Worm (Caenorhabditis elegans): ENCODE measurements around the gene ZK829.1.

ZK829.1 gene

DNA sequence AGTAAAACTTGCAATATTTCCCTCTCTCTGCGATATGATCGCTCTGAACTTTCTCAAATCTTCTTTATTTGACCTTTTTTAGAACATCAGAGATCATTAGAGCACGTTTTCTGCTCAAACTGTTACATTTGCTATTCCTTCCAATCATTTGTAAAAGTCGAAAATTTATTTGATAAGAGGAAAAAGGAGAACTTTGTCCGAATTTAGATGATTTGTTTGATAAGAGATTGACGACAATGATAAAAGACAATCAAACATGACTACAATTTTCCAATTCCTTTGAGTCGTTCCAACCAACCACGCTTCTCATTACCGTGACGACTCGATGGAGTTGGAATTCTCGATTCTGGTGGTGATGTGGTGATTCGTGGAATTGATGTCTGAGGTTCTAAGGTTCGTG lies 24.3 kb downstream of the ZK829.1 start:
- TF ChIP-seq nhr-80 (tag; optimal IDR thresholded peaks at IDR 0.05) = peak; percentile 61
- no peak for TF ChIP-seq pbrm-1 (GFP tag; IDR thresholded peaks at IDR 0.05)

DNA sequence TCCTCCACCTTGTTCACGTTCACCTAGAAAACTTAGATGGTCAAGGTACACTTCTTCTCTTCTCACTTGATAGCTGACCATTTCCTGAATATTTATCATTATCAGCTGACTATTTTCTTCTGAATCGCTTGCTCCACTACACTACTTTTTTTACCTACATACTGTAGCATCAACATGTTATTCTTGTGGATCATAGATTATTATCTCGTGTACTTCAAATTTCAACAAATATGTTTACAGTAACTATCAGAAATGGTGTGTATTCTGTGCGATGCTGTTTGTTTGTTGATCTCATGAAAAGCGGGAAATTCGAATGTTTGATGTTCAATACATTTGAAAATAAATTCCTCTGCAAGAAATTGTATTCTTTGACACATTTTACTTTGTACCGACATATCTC lies 25.3 kb downstream of the ZK829.1 start, which contains the start of gene ZK822.10:
ZK822.10 (plus strand) TSS at position 231 of the 400 bp plus-strand sequence.
- peak; percentile 48 for TF ChIP-seq unc-62 (GFP tag; optimal IDR thresholded peaks at IDR 0.05)
- TF ChIP-seq Y53G8AR.9 (GFP tag; conservative IDR thresholded peaks at IDR 0.05) = no peak
- TF ChIP-seq nhr-80 (tag; optimal IDR thresholded peaks at IDR 0.05) = peak; percentile 74
- no peak for TF ChIP-seq hlh-26 (GFP tag; conservative IDR thresholded peaks at IDR 0.05)
- TF ChIP-seq cebp-1 (GFP tag; IDR thresholded peaks at IDR 0.05) = no peak
- peak; percentile 6 for TF ChIP-seq cebp-1 (tag; optimal IDR thresholded peaks at IDR 0.05)

DNA sequence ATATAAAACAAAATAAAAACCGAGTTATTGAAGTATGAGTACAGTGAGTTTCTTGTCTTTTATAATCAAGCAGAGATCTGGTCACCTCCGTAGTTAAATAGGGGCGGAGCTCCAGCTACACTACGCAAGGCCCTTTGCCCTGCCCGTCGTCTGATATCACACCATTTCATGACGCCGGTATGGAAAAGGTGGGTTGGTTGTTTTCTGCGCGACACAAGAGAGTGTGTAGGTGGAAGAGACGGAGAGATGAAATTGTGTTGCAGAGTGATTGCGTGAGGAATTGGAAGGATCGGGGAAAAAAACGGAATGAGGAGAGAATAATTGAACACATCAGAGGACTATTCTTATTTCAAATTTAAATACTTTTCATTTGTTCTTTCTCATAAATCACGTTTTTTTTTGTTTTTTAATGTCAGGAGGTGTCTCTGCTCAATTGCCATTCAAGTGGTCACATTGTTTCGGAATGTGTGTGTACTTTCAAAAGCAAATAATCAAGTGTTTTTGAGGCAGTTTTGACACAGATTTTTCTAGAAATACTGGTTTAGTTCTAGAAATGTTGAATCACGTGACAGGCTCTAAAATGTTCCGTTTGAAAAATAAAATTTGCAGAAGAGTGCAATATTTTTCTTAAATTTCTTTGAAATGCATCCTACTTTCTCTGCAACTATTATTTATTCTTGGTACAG lies 26.3 kb downstream of the ZK829.1 start, which contains the start of gene ZK822.9:
ZK822.9 (plus strand) TSS at position 180 of the 686 bp plus-strand sequence.
- TF ChIP-seq Y53G8AR.9 (GFP tag; conservative IDR thresholded peaks at IDR 0.05) = 0 out of 2 replicates have a peak, but pooled peaks have one; percentile 17
- peak; percentile 16 for TF ChIP-seq snpc-3.4 (tag; optimal IDR thresholded peaks at IDR 0.05)
- TF ChIP-seq dpl-1 (GFP tag; optimal IDR thresholded peaks at IDR 0.05) = no peak
- no peak for TF ChIP-seq mel-28 (tag; optimal IDR thresholded peaks at IDR 0.05; ENCODE audit: borderline replicate concordance)
- no peak for TF ChIP-seq hrde-1 (tag; optimal IDR thresholded peaks at IDR 0.05; ENCODE audit: borderline replicate concordance)
- TF ChIP-seq F23B12.7 (tag; optimal IDR thresholded peaks at IDR 0.05; ENCODE audit: insufficient read depth) = no peak
- 0 out of 2 replicates have a peak, but pooled peaks have one; percentile 8 for TF ChIP-seq egl-44 (GFP tag; IDR thresholded peaks at IDR 0.05)
- TF ChIP-seq ztf-22 (GFP tag; optimal IDR thresholded peaks at IDR 0.05) = no peak
- no peak for TF ChIP-seq madf-6 (GFP tag; IDR thresholded peaks at IDR 0.05)
- TF ChIP-seq rpc-1 (optimal IDR thresholded peaks at IDR 0.05) = no peak
- TF ChIP-seq rpc-1 (tag; optimal IDR thresholded peaks at IDR 0.05) = no peak
- TF ChIP-seq mcd-1 (GFP tag; IDR thresholded peaks at IDR 0.05) = no peak
- TF ChIP-seq hsf-1 (GFP tag; IDR thresholded peaks at IDR 0.05) = peak; percentile 79
- no peak for TF ChIP-seq zim-3 (tag; optimal IDR thresholded peaks at IDR 0.05)
- peak; percentile 35 for TF ChIP-seq ceh-27 (GFP tag; optimal IDR thresholded peaks at IDR 0.05)
- no peak for TF ChIP-seq lir-1 (GFP tag; conservative IDR thresholded peaks at IDR 0.05)
- TF ChIP-seq hmg-1.2 (GFP tag; IDR thresholded peaks at IDR 0.05) = peak; percentile 63
- TF ChIP-seq snpc-4 (GFP tag; optimal IDR thresholded peaks at IDR 0.05) = no peak
- TF ChIP-seq snpc-4 (tag; optimal IDR thresholded peaks at IDR 0.05) = peak in 1 of 4 experiments; percentile 6
- TF ChIP-seq unc-62 (GFP tag; optimal IDR thresholded peaks at IDR 0.05) = peak; percentile 9
- TF ChIP-seq attf-5 (GFP tag; optimal IDR thresholded peaks at IDR 0.05) = no peak
- TF ChIP-seq nhr-80 (tag; optimal IDR thresholded peaks at IDR 0.05) = peak; percentile 65

DNA sequence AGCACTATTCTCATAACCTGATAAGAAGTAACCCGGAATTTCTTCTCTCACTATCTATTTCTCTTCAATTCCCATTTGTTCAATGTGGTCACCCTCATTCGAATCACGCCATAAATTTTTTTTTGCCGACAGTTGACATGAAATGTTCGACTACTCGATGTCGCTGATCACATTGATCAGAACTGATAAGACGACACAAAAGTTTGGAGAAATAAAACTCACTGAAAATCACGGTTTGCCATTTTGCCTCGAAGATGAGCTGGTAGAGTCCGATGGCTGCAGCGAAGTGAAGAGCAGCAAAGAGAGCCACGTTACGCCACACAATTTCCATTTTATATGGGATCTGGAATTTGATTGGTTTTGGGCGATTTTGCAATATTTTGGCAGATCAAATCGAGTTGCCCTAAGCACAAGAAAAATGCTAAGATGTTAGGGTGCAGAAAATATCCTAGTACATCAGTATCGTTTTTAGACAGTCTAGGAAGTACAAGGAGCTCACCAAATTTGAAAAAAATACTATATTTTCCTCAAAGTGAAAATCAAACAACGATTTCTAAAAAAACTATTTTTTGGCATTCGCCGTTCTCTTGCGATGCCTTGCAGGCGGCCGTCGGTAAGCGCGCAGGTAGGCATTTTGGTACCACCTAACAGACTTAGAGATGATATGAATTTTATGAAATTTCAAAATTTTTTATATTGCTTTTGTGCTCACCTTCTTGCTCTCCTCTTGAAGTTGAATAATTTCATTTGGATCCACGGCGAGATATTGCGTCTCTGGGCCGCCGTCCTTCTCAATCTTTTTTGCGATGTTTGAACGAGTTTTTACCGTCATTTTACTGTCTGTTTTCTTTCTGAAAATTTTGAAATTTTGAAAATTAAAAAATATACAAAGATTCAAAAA lies 27.1 kb downstream of the ZK829.1 start, which contains the start of gene fat-6:
fat-6 (minus strand) TSS at position 851 of the 901 bp plus-strand sequence.
- TF ChIP-seq pbrm-1 (GFP tag; IDR thresholded peaks at IDR 0.05) (peak; percentile 44; the same call in 1 of the 2 replicates), nfya-2 (GFP tag; IDR thresholded peaks at IDR 0.05) (no peak), B0336.3 (GFP tag; IDR thresholded peaks at IDR 0.05) (peak; percentile 33; the same call in 1 of the 2 replicates), cebp-1 (GFP tag; IDR thresholded peaks at IDR 0.05) (no peak), cebp-1 (tag; optimal IDR thresholded peaks at IDR 0.05) (peak; percentile 20), repo-1 (tag; optimal IDR thresholded peaks at IDR 0.05) (peak; percentile 75), F22D6.2 (tag; optimal IDR thresholded peaks at IDR 0.05) (no peak), mxl-1 (tag; optimal IDR thresholded peaks at IDR 0.05) (no peak), Y53G8AR.9 (GFP tag; conservative IDR thresholded peaks at IDR 0.05) (peak; percentile 58; the same call in 1 of the 2 replicates), F33H1.4 (GFP tag; IDR thresholded peaks at IDR 0.05) (peak; percentile 8; the same call in 1 of the 2 replicates), nhr-80 (tag; optimal IDR thresholded peaks at IDR 0.05) (peak; percentile 43), ekl-4 (GFP tag; IDR thresholded peaks at IDR 0.05) (0 out of 2 replicates have a peak, but pooled peaks have one; percentile 30), snpc-1.3 (tag; optimal IDR thresholded peaks at IDR 0.05; ENCODE audit: insufficient read depth) (no peak), mes-4 (tag; optimal IDR thresholded peaks at IDR 0.05) (no peak), atf-7 (tag; optimal IDR thresholded peaks at IDR 0.05) (peak; percentile 8), dox-1 (GFP tag; IDR thresholded peaks at IDR 0.05) (0 out of 2 replicates have a peak, but pooled peaks have one; percentile 14), lir-1 (GFP tag; conservative IDR thresholded peaks at IDR 0.05) (no peak), mcd-1 (GFP tag; IDR thresholded peaks at IDR 0.05) (peak; percentile 11; the same call in 1 of the 2 replicates), C06A6.2 (GFP tag; conservative IDR thresholded peaks at IDR 0.05) (no peak), madf-6 (GFP tag; IDR thresholded peaks at IDR 0.05) (0 out of 2 replicates have a peak, but pooled peaks have one; percentile 11), madf-3 (GFP tag; IDR thresholded peaks at IDR 0.05) (0 out of 2 replicates have a peak, but pooled peaks have one; percentile 65)
